Worm (Caenorhabditis elegans): ENCODE results near the gene slc-28.2.

slc-28.2 gene

ce11 chrV:3512381-3512780 is 52.4 kb downstream of the slc-28.2 start, which contains the start of gene str-226:
Gene str-226, plus strand, starts transcription at chrV:3512681.
- TF ChIP-seq sem-2 (GFP tag; optimal IDR thresholded peaks at IDR 0.05) (no peak), lsy-2 (tag; optimal IDR thresholded peaks at IDR 0.05) (no peak), nhr-12 (tag; optimal IDR thresholded peaks at IDR 0.05) (no peak), unc-120 (tag; optimal IDR thresholded peaks at IDR 0.05; ENCODE audit: poor library complexity, severe bottlenecking) (no peak), mls-2 (tag; optimal IDR thresholded peaks at IDR 0.05) (no peak), drap-1 (GFP tag; optimal IDR thresholded peaks at IDR 0.05) (no peak), ceh-43 (GFP tag; optimal IDR thresholded peaks at IDR 0.05) (no peak)

All from whole organism, mixed stage, embryonic.